Worm (Caenorhabditis elegans): ENCODE data around the gene kel-8.

DNA sequence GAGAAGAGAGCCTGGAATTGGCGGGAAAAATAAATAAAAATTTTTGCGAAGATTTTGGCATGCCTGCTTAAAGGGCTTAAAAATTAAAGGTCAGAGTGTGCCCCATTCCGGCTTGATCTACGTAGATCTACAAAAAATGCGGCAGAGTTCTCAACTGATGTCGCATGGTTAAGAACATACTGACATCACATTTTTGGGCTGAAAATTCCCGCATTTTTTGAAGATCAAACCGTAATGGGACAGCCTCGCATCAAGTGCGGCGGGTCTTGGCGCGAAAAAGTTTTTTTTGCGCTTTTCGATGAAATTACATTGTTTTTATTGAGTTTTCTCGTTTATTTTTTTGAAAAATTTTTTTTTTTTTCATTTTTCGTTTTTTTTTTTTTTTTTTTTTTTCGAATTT, 19.7 kb downstream of the kel-8 start:
- TF ChIP-seq tbx-37 (GFP tag; conservative IDR thresholded peaks at IDR 0.05): no peak
- no peak for TF ChIP-seq pes-1 (GFP tag; IDR thresholded peaks at IDR 0.05)
- TF ChIP-seq ceh-36 (tag; optimal IDR thresholded peaks at IDR 0.05): no peak
- TF ChIP-seq scrt-1 (GFP tag; IDR thresholded peaks at IDR 0.05): no peak
- no peak for TF ChIP-seq hnd-1 (tag; optimal IDR thresholded peaks at IDR 0.05)
- TF ChIP-seq ets-7 (tag; optimal IDR thresholded peaks at IDR 0.05): no peak
- no peak for TF ChIP-seq hmg-4 (GFP tag; optimal IDR thresholded peaks at IDR 0.05)
- TF ChIP-seq ceh-13 (GFP tag; optimal IDR thresholded peaks at IDR 0.05): no peak
- no peak for TF ChIP-seq ama-1 (optimal IDR thresholded peaks at IDR 0.05)
